Worm (Caenorhabditis elegans) whole organism, young adult: ENCODE measurements around the gene Y39A3B.7.
A peak's percentile ranks its signal among the peaks of the same experiment; 100 is the strongest.

ENCODE experiments used
- B0261.1 ChIP-seq: sonication (generic microtip); optimal IDR thresholded peaks from 2 replicates; lab custom pipeline; 2016; ENCODE audit warnings: mild to moderate bottlenecking, missing genetic modification characterization, moderate library complexity, missing compliant biosample characterization
- B0336.3 ChIP-seq: fragments of 200-800 bp; sonication (Bioruptor generic); IDR thresholded peaks from 2 replicates; pipeline ENCODE4 v1.3.6; 2022; ENCODE audit warnings: missing genetic modification characterization, missing compliant biosample characterization
- C06A6.2 ChIP-seq: fragments of 200-800 bp; sonication (Bioruptor generic); conservative IDR thresholded peaks from 2 replicates; pipeline ENCODE4 v1.3.6; 2022; ENCODE audit warnings: missing genetic modification characterization, missing compliant biosample characterization
- C17E4.6 ChIP-seq: fragments of 200-800 bp; sonication (Bioruptor generic); IDR thresholded peaks from 2 replicates; pipeline ENCODE4 v1.3.6; 2022; ENCODE audit warnings: missing genetic modification reagents, missing genetic modification characterization, missing compliant biosample characterization
- F10E7.11 ChIP-seq: sonication (generic microtip); optimal IDR thresholded peaks from 2 replicates; lab custom pipeline; 2017; ENCODE audit warnings: mild to moderate bottlenecking, missing genetic modification characterization, moderate library complexity, missing compliant biosample characterization
- F23B12.7 ChIP-seq: sonication (generic microtip); optimal IDR thresholded peaks from 2 replicates; lab custom pipeline; 2017; ENCODE audit warnings: missing genetic modification characterization, mild to moderate bottlenecking, missing compliant biosample characterization, antibody characterized with exemption, moderate library complexity; ENCODE audit not compliant: insufficient read depth
- F33H1.4 ChIP-seq: fragments of 200-800 bp; sonication (Bioruptor generic); IDR thresholded peaks from 2 replicates; pipeline ENCODE4 v1.3.6; 2022; ENCODE audit warnings: missing genetic modification reagents, missing genetic modification characterization, missing compliant biosample characterization
- F37B4.10 ChIP-seq: fragments of 200-800 bp; sonication (Bioruptor generic); IDR thresholded peaks from 2 replicates; pipeline ENCODE4 v1.3.6; 2022; ENCODE audit warnings: missing genetic modification characterization, missing compliant biosample characterization
- F55B11.4 ChIP-seq: sonication (generic microtip); optimal IDR thresholded peaks from 2 replicates; lab custom pipeline; 2016; ENCODE audit warnings: missing compliant biosample characterization, missing genetic modification characterization, borderline replicate concordance; ENCODE audit not compliant: insufficient read depth
- Y53F4B.3 ChIP-seq: fragments of 200-800 bp; sonication (Bioruptor generic); IDR thresholded peaks from 2 replicates; pipeline ENCODE4 v1.3.6; 2022; ENCODE audit warnings: missing genetic modification reagents, missing genetic modification characterization, missing compliant biosample characterization
- Y53G8AR.9 ChIP-seq: fragments of 200-800 bp; sonication (Bioruptor generic); conservative IDR thresholded peaks from 2 replicates; pipeline ENCODE4 v1.3.6; 2022; ENCODE audit warnings: missing genetic modification reagents, missing genetic modification characterization, missing compliant biosample characterization
- Y67H2A.10 ChIP-seq: fragments of 200-800 bp; sonication (Bioruptor generic); conservative IDR thresholded peaks from 2 replicates; pipeline ENCODE4 v1.3.6; 2022; ENCODE audit warnings: missing genetic modification reagents, missing genetic modification characterization, missing compliant biosample characterization
- Y79H2A.3 ChIP-seq: fragments of 200-800 bp; sonication (Bioruptor generic); conservative IDR thresholded peaks from 2 replicates; pipeline ENCODE4 v1.3.6; 2022; ENCODE audit warnings: missing genetic modification reagents, missing genetic modification characterization, missing compliant biosample characterization
- Y95B8A.8 ChIP-seq: fragments of 200-800 bp; sonication (Bioruptor generic); IDR thresholded peaks from 2 replicates; pipeline ENCODE4 v1.3.6; 2022; ENCODE audit warnings: missing genetic modification reagents, missing genetic modification characterization, missing compliant biosample characterization
- ama-1 ChIP-seq, 3 experiments: fragments of 150-350 bp in 1 of 3; sonication (generic microtip) in 2 of 3; optimal IDR thresholded peaks; 2 replicates each; lab custom pipeline; 2014 to 2018; ENCODE audit warnings: missing biosample characterization in 2 of 3, missing genetic modification characterization in 2 of 3, missing genetic modification reagents in 2 of 3
- attf-5 ChIP-seq: fragments of 200-800 bp; sonication (Bioruptor generic); optimal IDR thresholded peaks from 2 replicates; lab custom pipeline; 2018; ENCODE audit warnings: mild to moderate bottlenecking, missing genetic modification characterization, missing compliant biosample characterization
- attf-6 ChIP-seq: fragments of 200-800 bp; sonication (Bioruptor generic); IDR thresholded peaks from 2 replicates; pipeline ENCODE4 v1.3.6; 2022; ENCODE audit warnings: missing genetic modification reagents, missing genetic modification characterization, missing compliant biosample characterization
- bed-2 ChIP-seq: fragments of 200-800 bp; sonication (Bioruptor generic); IDR thresholded peaks from 2 replicates; pipeline ENCODE4 v1.3.6; 2022; ENCODE audit warnings: missing genetic modification reagents, missing genetic modification characterization, missing compliant biosample characterization
- ceh-100 ChIP-seq: fragments of 200-800 bp; sonication (Bioruptor generic); IDR thresholded peaks from 2 replicates; pipeline ENCODE4 v1.3.6; 2022; ENCODE audit warnings: missing genetic modification reagents, missing genetic modification characterization, missing compliant biosample characterization
- ceh-27 ChIP-seq: fragments of 200-800 bp; sonication (Bioruptor generic); optimal IDR thresholded peaks from 2 replicates; lab custom pipeline; 2018; ENCODE audit warnings: mild to moderate bottlenecking, missing genetic modification characterization, moderate library complexity, missing compliant biosample characterization
- ceh-58 ChIP-seq: fragments of 200-800 bp; sonication (Bioruptor generic); IDR thresholded peaks from 2 replicates; pipeline ENCODE4 v1.3.6; 2022; ENCODE audit warnings: missing genetic modification characterization, missing compliant biosample characterization
- chd-7 ChIP-seq: sonication (generic microtip); optimal IDR thresholded peaks from 2 replicates; lab custom pipeline; 2016; ENCODE audit warnings: mild to moderate bottlenecking, missing genetic modification characterization, moderate library complexity, missing compliant biosample characterization
- dpff-1 ChIP-seq: sonication (generic microtip); optimal IDR thresholded peaks from 2 replicates; lab custom pipeline; 2017; ENCODE audit warnings: mild to moderate bottlenecking, missing genetic modification characterization, missing compliant biosample characterization
- dpl-1 ChIP-seq: fragments of 150-350 bp; optimal IDR thresholded peaks from 2 replicates; lab custom pipeline; 2014; ENCODE audit warnings: missing biosample characterization, missing genetic modification reagents, missing genetic modification characterization
- efl-1 ChIP-seq: fragments of 150-350 bp; optimal IDR thresholded peaks from 2 replicates; lab custom pipeline; 2014; ENCODE audit warnings: missing biosample characterization, missing genetic modification reagents, missing genetic modification characterization
- egl-18 ChIP-seq: fragments of 200-800 bp; sonication (Bioruptor generic); IDR thresholded peaks from 2 replicates; pipeline ENCODE4 v1.3.6; 2022; ENCODE audit warnings: missing genetic modification reagents, missing genetic modification characterization, missing compliant biosample characterization
- egrh-3 ChIP-seq: fragments of 200-800 bp; sonication (Bioruptor generic); IDR thresholded peaks from 2 replicates; pipeline ENCODE4 v1.3.6; 2022; ENCODE audit warnings: missing genetic modification reagents, missing genetic modification characterization, missing compliant biosample characterization
- ets-4 ChIP-seq: fragments of 200-800 bp; sonication (Bioruptor generic); optimal IDR thresholded peaks from 2 replicates; lab custom pipeline; 2018; ENCODE audit warnings: mild to moderate bottlenecking, missing genetic modification characterization, missing compliant biosample characterization
- fkh-3 ChIP-seq: sonication (generic microtip); optimal IDR thresholded peaks from 2 replicates; lab custom pipeline; 2016; ENCODE audit warnings: mild to moderate bottlenecking, missing genetic modification characterization, missing compliant biosample characterization
- him-1 ChIP-seq: sonication (generic microtip); optimal IDR thresholded peaks from 2 replicates; lab custom pipeline; 2016; ENCODE audit warnings: missing genotype, missing genetic modification reagents, missing genetic modification characterization, missing compliant biosample characterization
- hrde-1 ChIP-seq: sonication (generic microtip); optimal IDR thresholded peaks from 2 replicates; lab custom pipeline; 2016; ENCODE audit warnings: missing genetic modification characterization, mild to moderate bottlenecking, missing compliant biosample characterization, moderate library complexity, missing genotype, missing genetic modification reagents, borderline replicate concordance
- lag-1 ChIP-seq: fragments of 200-800 bp; sonication (Bioruptor generic); IDR thresholded peaks from 2 replicates; pipeline ENCODE4 v1.3.6; 2022; ENCODE audit warnings: missing genetic modification reagents, missing genetic modification characterization, missing compliant biosample characterization
- lin-35 ChIP-seq, 3 experiments: fragments of 150-350 bp in 2 of 3; sonication (generic microtip) in 1 of 3; optimal IDR thresholded peaks; 2 replicates each; lab custom pipeline; 2014 to 2018; ENCODE audit warnings: missing biosample characterization in 3 of 3, missing genetic modification characterization in 3 of 3, missing genetic modification reagents in 3 of 3
- lin-40 ChIP-seq: sonication (generic microtip); optimal IDR thresholded peaks from 2 replicates; lab custom pipeline; 2016; ENCODE audit warnings: missing genetic modification characterization, mild to moderate bottlenecking, missing compliant biosample characterization, missing genotype, missing genetic modification reagents
- lir-1 ChIP-seq: fragments of 200-800 bp; sonication (Bioruptor generic); conservative IDR thresholded peaks from 2 replicates; pipeline ENCODE4 v1.3.6; 2022; ENCODE audit warnings: missing genetic modification reagents, missing genetic modification characterization, missing compliant biosample characterization
- mcd-1 ChIP-seq: fragments of 200-800 bp; sonication (Bioruptor generic); IDR thresholded peaks from 2 replicates; pipeline ENCODE4 v1.3.6; 2022; ENCODE audit warnings: missing genetic modification reagents, missing genetic modification characterization, missing compliant biosample characterization
- mel-28 ChIP-seq: sonication (generic microtip); optimal IDR thresholded peaks from 2 replicates; lab custom pipeline; 2016; ENCODE audit warnings: borderline replicate concordance, mild to moderate bottlenecking, missing genetic modification characterization, missing compliant biosample characterization
- nfyb-1 ChIP-seq: fragments of 200-800 bp; sonication (Bioruptor generic); IDR thresholded peaks from 2 replicates; pipeline ENCODE4 v1.3.6; 2022; ENCODE audit warnings: missing genetic modification reagents, missing genetic modification characterization, missing compliant biosample characterization
- nhr-27 ChIP-seq: fragments of 200-800 bp; sonication (Bioruptor generic); optimal IDR thresholded peaks from 2 replicates; lab custom pipeline; 2018; ENCODE audit warnings: mild to moderate bottlenecking, missing genetic modification characterization, moderate library complexity, missing compliant biosample characterization
- pha-4 ChIP-seq: fragments of 150-350 bp; sonication (generic microtip); optimal IDR thresholded peaks from 2 replicates; lab custom pipeline; 2014; ENCODE audit warnings: missing biosample characterization, missing genetic modification reagents, missing genetic modification characterization
- snpc-3.4 ChIP-seq: sonication (generic microtip); optimal IDR thresholded peaks from 2 replicates; lab custom pipeline; 2017; ENCODE audit warnings: missing genetic modification characterization, mild to moderate bottlenecking, missing compliant biosample characterization, antibody characterized with exemption, moderate library complexity, missing genotype, missing genetic modification reagents
- sptf-2 ChIP-seq: fragments of 200-800 bp; sonication (Bioruptor generic); optimal IDR thresholded peaks from 2 replicates; lab custom pipeline; 2018; ENCODE audit warnings: mild to moderate bottlenecking, missing genetic modification characterization, missing compliant biosample characterization
- tlf-1 ChIP-seq: fragments of 200-800 bp; sonication (Bioruptor generic); optimal IDR thresholded peaks from 2 replicates; lab custom pipeline; 2018; ENCODE audit warnings: mild to moderate bottlenecking, missing genetic modification characterization, missing compliant biosample characterization
- zfh-2 ChIP-seq: fragments of 200-800 bp; sonication (Bioruptor generic); conservative IDR thresholded peaks from 2 replicates; pipeline ENCODE4 v1.3.6; 2022; ENCODE audit warnings: missing genetic modification reagents, missing genetic modification characterization, missing compliant biosample characterization
- zim-3 ChIP-seq: sonication (generic microtip); optimal IDR thresholded peaks from 2 replicates; lab custom pipeline; 2017; ENCODE audit warnings: mild to moderate bottlenecking, missing genetic modification characterization, moderate library complexity, missing compliant biosample characterization
- ztf-22 ChIP-seq: fragments of 200-800 bp; sonication (Bioruptor generic); optimal IDR thresholded peaks from 2 replicates; lab custom pipeline; 2018; ENCODE audit warnings: mild to moderate bottlenecking, missing genetic modification characterization, moderate library complexity, missing compliant biosample characterization
- ztf-25 ChIP-seq: fragments of 200-800 bp; sonication (Bioruptor generic); IDR thresholded peaks from 2 replicates; pipeline ENCODE4 v1.3.6; 2022; ENCODE audit warnings: missing genetic modification reagents, missing genetic modification characterization, missing compliant biosample characterization
- ztf-28 ChIP-seq: fragments of 200-800 bp; sonication (Bioruptor generic); IDR thresholded peaks from 2 replicates; pipeline ENCODE4 v1.3.6; 2022; ENCODE audit warnings: missing genetic modification reagents, missing genetic modification characterization, missing compliant biosample characterization

The Y39A3B.7 gene

ce11 chrIII:1950236-1950635 is 34.5 kb downstream of the Y39A3B.7 start, which contains the start of the genes polh-1 and rps-22:
TSS of gene polh-1 (minus strand) at chrIII:1950269.
TSS of gene rps-22 (plus strand) at chrIII:1950535.
- no peak for TF ChIP-seq fkh-3 (tag; lab: Kevin White, UChicago)
- TF ChIP-seq C06A6.2 (GFP tag; lab: Robert Waterston, UW) = no peak
- TF ChIP-seq Y53G8AR.9 (GFP tag; lab: Robert Waterston, UW) = peak; percentile 72
- peak; percentile 89 for TF ChIP-seq efl-1 (GFP tag; lab: Kevin White, UChicago)
- no peak for TF ChIP-seq F37B4.10
- no peak for TF ChIP-seq B0336.3 (GFP tag; lab: Robert Waterston, UW)
- peak; percentile 67 for TF ChIP-seq F33H1.4 (GFP tag; lab: Robert Waterston, UW)
- no peak for TF ChIP-seq bed-2 (GFP tag; lab: Robert Waterston, UW)
- TF ChIP-seq B0261.1 = no peak
- TF ChIP-seq attf-6 (GFP tag; lab: Robert Waterston, UW) = no peak
- TF ChIP-seq Y53F4B.3 (GFP tag; lab: Robert Waterston, UW) = no peak
- TF ChIP-seq zim-3 (tag; lab: Kevin White, UChicago) = no peak
- peak; percentile 78 for TF ChIP-seq snpc-3.4
- TF ChIP-seq ceh-27 (GFP tag; lab: Kevin White, UChicago) = peak; percentile 81
- peak; percentile 97 for TF ChIP-seq mcd-1
- peak; percentile 61 for TF ChIP-seq lin-40 (tag; lab: Kevin White, UChicago)
- TF ChIP-seq dpl-1 (GFP tag; lab: Kevin White, UChicago) = peak; percentile 90
- TF ChIP-seq C17E4.6 (GFP tag; lab: Robert Waterston, UW) = no peak
- TF ChIP-seq chd-7 (tag; lab: Kevin White, UChicago) = no peak
- TF ChIP-seq lir-1 (GFP tag; lab: Robert Waterston, UW) = 0 out of 2 replicates have a peak, but pooled peaks have one; percentile 31
- TF ChIP-seq Y67H2A.10 = no peak
- TF ChIP-seq ztf-22 (GFP tag; lab: Kevin White, UChicago) = no peak
- TF ChIP-seq nhr-27 = no peak
- no peak for TF ChIP-seq lag-1 (GFP tag; lab: Robert Waterston, UW)
- TF ChIP-seq ets-4 (GFP tag; lab: Kevin White, UChicago) = no peak
- TF ChIP-seq ama-1 (optimal IDR thresholded peaks at IDR 0.05; lab: Kevin White, UChicago) = no peak
- no peak for TF ChIP-seq ama-1 (GFP tag; optimal IDR thresholded peaks at IDR 0.05; lab: Kevin White, UChicago)
- peak; percentile 94 for TF ChIP-seq F23B12.7
- no peak for TF ChIP-seq egl-18 (GFP tag; lab: Robert Waterston, UW)
- TF ChIP-seq nfyb-1 (GFP tag; lab: Robert Waterston, UW) = peak; percentile 80
- no peak for TF ChIP-seq sptf-2
- no peak for TF ChIP-seq F55B11.4 (tag; lab: Kevin White, UChicago)
- TF ChIP-seq tlf-1 = peak; percentile 68
- TF ChIP-seq lin-35 (GFP tag; optimal IDR thresholded peaks at IDR 0.05; lab: Kevin White, UChicago) = peak in 1 of 3 experiments; percentile 93
- TF ChIP-seq ztf-25 = no peak
- no peak for TF ChIP-seq Y95B8A.8
- no peak for TF ChIP-seq egrh-3 (GFP tag; lab: Robert Waterston, UW)
- TF ChIP-seq dpff-1 (tag; lab: Kevin White, UChicago) = no peak
- TF ChIP-seq attf-5 (GFP tag; lab: Kevin White, UChicago) = peak; percentile 94
- no peak for TF ChIP-seq him-1 (tag; lab: Kevin White, UChicago)
- peak; percentile 73 for TF ChIP-seq pha-4 (tag; lab: Kevin White, UChicago)
- TF ChIP-seq Y79H2A.3 = no peak
- TF ChIP-seq F10E7.11 (tag; lab: Kevin White, UChicago) = no peak
- TF ChIP-seq ztf-28 (GFP tag; lab: Robert Waterston, UW) = 0 out of 2 replicates have a peak, but pooled peaks have one; percentile 22
- TF ChIP-seq ceh-100 (GFP tag; lab: Robert Waterston, UW) = 0 out of 2 replicates have a peak, but pooled peaks have one; percentile 36
- TF ChIP-seq mel-28 (tag; lab: Kevin White, UChicago) = no peak
- no peak for TF ChIP-seq hrde-1 (tag; lab: Kevin White, UChicago)
- TF ChIP-seq ceh-58 = no peak
- no peak for TF ChIP-seq zfh-2 (GFP tag; lab: Robert Waterston, UW)
